Worm (Caenorhabditis elegans) whole organism, L2 larva: ENCODE measurements around the gene col-144.

Experiments
- nhr-237 ChIP-seq: fragments of 150-350 bp; optimal IDR thresholded peaks from 2 replicates; lab custom pipeline; 2014; ENCODE audit warnings: missing biosample characterization, missing genetic modification characterization
- nhr-25 ChIP-seq: fragments of 150-350 bp; sonication (generic microtip); optimal IDR thresholded peaks from 3 replicates; lab custom pipeline; 2014; ENCODE audit warnings: missing biosample characterization, missing genetic modification characterization
- snpc-4 ChIP-seq: fragments of 150-350 bp; optimal IDR thresholded peaks from 2 replicates; lab custom pipeline; 2014; ENCODE audit warnings: missing biosample characterization, missing genetic modification characterization

ce11 chrV:9148151-9148550 lies 12.3 kb downstream of the col-144 start:
- TF ChIP-seq nhr-25 (tag; lab: Kevin White, UChicago) (no peak), nhr-237 (no peak), snpc-4 (tag; lab: Kevin White, UChicago) (no peak)
